Fruit fly (Drosophila melanogaster) whole organism, embryonic: ENCODE measurements around the gene sick.

Source experiments
- CG10979 ChIP-seq: fragments of 200-800 bp; sonication (Bioruptor generic); optimal IDR thresholded peaks from 2 replicates; lab custom pipeline; 2018; ENCODE audit warnings: missing biosample characterization, mild to moderate bottlenecking, missing genetic modification characterization, moderate library complexity
- CG11247 ChIP-seq: fragments of 200-800 bp; sonication (Bioruptor generic); IDR thresholded peaks from 2 replicates; pipeline ENCODE4 v1.3.6; 2022; ENCODE audit warnings: missing biosample characterization, missing genetic modification characterization
- CG15696 ChIP-seq: fragments of 200-800 bp; sonication (Bioruptor generic); optimal IDR thresholded peaks from 2 replicates; lab custom pipeline; 2019; ENCODE audit warnings: missing biosample characterization, mild to moderate bottlenecking, missing genetic modification characterization, moderate library complexity
- CG16813 ChIP-seq: fragments of 200-800 bp; sonication (Bioruptor generic); IDR thresholded peaks from 3 replicates; pipeline ENCODE4 v1.3.6; 2022; ENCODE audit warnings: missing biosample characterization, missing genetic modification characterization; ENCODE audit not compliant: partially characterized antibody
- CG17328 ChIP-seq: fragments of 200-800 bp; sonication (Bioruptor generic); IDR thresholded peaks from 2 replicates; pipeline ENCODE4 v1.3.6; 2022; ENCODE audit warnings: missing biosample characterization, missing genetic modification characterization
- CG3163 ChIP-seq: fragments of 200-800 bp; sonication (Bioruptor generic); optimal IDR thresholded peaks from 3 replicates; lab custom pipeline; 2016; ENCODE audit warnings: missing biosample characterization, missing genetic modification characterization
- CG6791 ChIP-seq: fragments of 200-800 bp; sonication (Bioruptor generic); IDR thresholded peaks from 3 replicates; pipeline ENCODE4 v1.3.6; 2022; ENCODE audit warnings: missing biosample characterization, missing genetic modification characterization; ENCODE audit not compliant: partially characterized antibody
- Dll ChIP-seq: fragments of 200-800 bp; sonication (Bioruptor generic); IDR thresholded peaks from 4 replicates; pipeline ENCODE4 v1.3.6; 2022; ENCODE audit warnings: missing biosample characterization, missing genetic modification characterization; ENCODE audit not compliant: partially characterized antibody
- Ets65A ChIP-seq: fragments of 200-800 bp; sonication (Bioruptor generic); peaks from one replicate; lab custom pipeline; 2016; ENCODE audit warnings: missing biosample characterization, missing genetic modification characterization
- HLH54F ChIP-seq: fragments of 200-800 bp; sonication (Bioruptor generic); optimal IDR thresholded peaks from 3 replicates; lab custom pipeline; 2016; ENCODE audit warnings: missing biosample characterization, missing genetic modification characterization
- Hr51 ChIP-seq, 2 experiments: fragments of 200-800 bp; sonication (Bioruptor generic); optimal IDR thresholded peaks; 2 replicates in 1 of 2; 3 replicates in 1 of 2; lab custom pipeline; 2016 to 2018; ENCODE audit warnings: missing biosample characterization in 2 of 2, missing genetic modification characterization in 2 of 2, mild to moderate bottlenecking in 1 of 2, moderate library complexity in 1 of 2
- MBD-R2 ChIP-seq: fragments of 200-800 bp; sonication (Bioruptor generic); IDR thresholded peaks from 2 replicates; pipeline ENCODE4 v1.3.6; 2022; ENCODE audit warnings: missing biosample characterization, missing genetic modification characterization
- Neu2 ChIP-seq: fragments of 200-800 bp; sonication (Bioruptor generic); optimal IDR thresholded peaks from 3 replicates; lab custom pipeline; 2016; ENCODE audit warnings: missing biosample characterization, missing genetic modification characterization, borderline replicate concordance
- Nf-YC ChIP-seq: fragments of 200-800 bp; optimal IDR thresholded peaks from 3 replicates; lab custom pipeline; 2019; ENCODE audit warnings: missing biosample characterization, mild to moderate bottlenecking, missing genetic modification characterization, moderate library complexity
- Opbp ChIP-seq: fragments of 200-800 bp; sonication (Bioruptor generic); IDR thresholded peaks from 3 replicates; pipeline ENCODE4 v1.3.6; 2022; ENCODE audit warnings: missing biosample characterization, missing genetic modification characterization; ENCODE audit not compliant: partially characterized antibody
- Trl ChIP-seq, 3 experiments: fragments of >200 bp in 2 of 3; fragments of 200-800 bp in 1 of 3; sonication (Bioruptor generic) in 1 of 3; optimal IDR thresholded peaks; 2 replicates in 1 of 3; 3 replicates in 2 of 3; lab custom pipeline; 2016 to 2017; ENCODE audit warnings: missing biosample characterization in 1 of 3, missing genetic modification characterization in 1 of 3
- amos ChIP-seq: fragments of 200-800 bp; sonication (Bioruptor generic); IDR thresholded peaks from 2 replicates; pipeline ENCODE4 v1.3.6; 2022; ENCODE audit warnings: missing biosample characterization, missing genetic modification characterization; ENCODE audit not compliant: partially characterized antibody
- aop ChIP-seq: fragments of 200-800 bp; sonication (Bioruptor generic); IDR thresholded peaks from 2 replicates; pipeline ENCODE4 v1.3.6; 2022; ENCODE audit warnings: missing biosample characterization, missing genetic modification characterization
- bbx ChIP-seq: fragments of 200-800 bp; sonication (Bioruptor generic); IDR thresholded peaks from 2 replicates; pipeline ENCODE4 v1.3.6; 2022; ENCODE audit warnings: missing biosample characterization, missing genetic modification characterization; ENCODE audit not compliant: partially characterized antibody
- btn ChIP-seq: fragments of 200-800 bp; sonication (Bioruptor generic); optimal IDR thresholded peaks from 2 replicates; lab custom pipeline; 2016; ENCODE audit warnings: missing biosample characterization, missing genetic modification characterization
- croc ChIP-seq: fragments of 200-800 bp; sonication (Bioruptor generic); conservative IDR thresholded peaks from 3 replicates; pipeline ENCODE4 v1.3.6; 2022; ENCODE audit warnings: missing biosample characterization, missing genetic modification characterization
- dan ChIP-seq: fragments of 200-800 bp; sonication (Bioruptor generic); IDR thresholded peaks from 2 replicates; pipeline ENCODE4 v1.3.6; 2022; ENCODE audit warnings: missing biosample characterization, missing genetic modification characterization
- emc ChIP-seq: fragments of 200-800 bp; sonication (Bioruptor generic); optimal IDR thresholded peaks from 2 replicates; lab custom pipeline; 2016; ENCODE audit warnings: missing biosample characterization, missing genetic modification characterization
- en ChIP-seq: fragments of 200-800 bp; sonication (Bioruptor generic); optimal IDR thresholded peaks from 2 replicates; lab custom pipeline; 2016; ENCODE audit warnings: missing biosample characterization, missing genetic modification characterization
- ewg ChIP-seq: fragments of 200-800 bp; sonication (Bioruptor generic); optimal IDR thresholded peaks from 3 replicates; lab custom pipeline; 2017; ENCODE audit warnings: mild to moderate bottlenecking, missing biosample characterization, missing genetic modification reagents, missing genetic modification characterization
- insv ChIP-seq, 2 experiments: fragments of 200-800 bp; sonication (Bioruptor generic); optimal IDR thresholded peaks; 3 replicates each; lab custom pipeline; 2016 to 2018; ENCODE audit warnings: missing biosample characterization in 2 of 2, missing genetic modification characterization in 2 of 2
- lbe ChIP-seq: fragments of 200-800 bp; sonication (Bioruptor generic); optimal IDR thresholded peaks from 2 replicates; lab custom pipeline; 2016; ENCODE audit warnings: missing biosample characterization, mild to moderate bottlenecking, missing genetic modification characterization
- nerfin-1 ChIP-seq: fragments of 200-800 bp; sonication (Bioruptor generic); optimal IDR thresholded peaks from 3 replicates; lab custom pipeline; 2019; ENCODE audit warnings: missing biosample characterization, mild to moderate bottlenecking, missing genetic modification characterization, moderate library complexity
- onecut ChIP-seq: fragments of 200-800 bp; sonication (Bioruptor generic); IDR thresholded peaks from 2 replicates; pipeline ENCODE4 v1.3.6; 2022; ENCODE audit warnings: missing biosample characterization, missing genetic modification characterization
- phol ChIP-seq: fragments of 200-800 bp; sonication (Bioruptor generic); optimal IDR thresholded peaks from 3 replicates; lab custom pipeline; 2018; ENCODE audit warnings: missing biosample characterization, mild to moderate bottlenecking, missing genetic modification characterization, moderate library complexity
- prd ChIP-seq, 3 experiments: fragments of >200 bp in 2 of 3; fragments of 200-800 bp in 1 of 3; sonication (Bioruptor generic) in 1 of 3; optimal IDR thresholded peaks in 2 of 3; IDR thresholded peaks in 1 of 3; 2 replicates in 2 of 3; 3 replicates in 1 of 3; pipeline versions ENCODE4 v1.3.6 to Lab custom; 2017 to 2022; ENCODE audit warnings: missing biosample characterization in 1 of 3, missing genetic modification characterization in 1 of 3
- pros ChIP-seq: fragments of 200-800 bp; sonication (Bioruptor generic); optimal IDR thresholded peaks from 3 replicates; lab custom pipeline; 2019; ENCODE audit warnings: missing biosample characterization, mild to moderate bottlenecking, missing genetic modification characterization, moderate library complexity
- sens ChIP-seq: fragments of 200-800 bp; sonication (Bioruptor generic); peaks from one replicate; lab custom pipeline; 2016; ENCODE audit warnings: missing biosample characterization, missing genetic modification characterization
- stc ChIP-seq: fragments of 200-800 bp; sonication (Bioruptor generic); IDR thresholded peaks from 2 replicates; pipeline ENCODE4 v1.3.6; 2022; ENCODE audit warnings: missing biosample characterization, missing genetic modification characterization
- stwl ChIP-seq: fragments of 200-800 bp; sonication (Bioruptor generic); optimal IDR thresholded peaks from 3 replicates; lab custom pipeline; 2018; ENCODE audit warnings: missing biosample characterization, mild to moderate bottlenecking, missing genetic modification characterization, moderate library complexity
- trh ChIP-seq: fragments of 200-800 bp; sonication (Bioruptor generic); optimal IDR thresholded peaks from 2 replicates; lab custom pipeline; 2016; ENCODE audit warnings: missing biosample characterization, missing genetic modification characterization
- zen ChIP-seq: fragments of 200-800 bp; sonication (Bioruptor generic); optimal IDR thresholded peaks from 3 replicates; lab custom pipeline; 2018; ENCODE audit warnings: missing biosample characterization, mild to moderate bottlenecking, missing genetic modification characterization, moderate library complexity
- zfh1 ChIP-seq: fragments of 200-800 bp; sonication (Bioruptor generic); IDR thresholded peaks from 3 replicates; pipeline ENCODE4 v1.3.6; 2022; ENCODE audit warnings: missing biosample characterization, missing genetic modification characterization

sick gene

dm6 chr2L:19809515-19810049 is 13.4 kb downstream of the sick start (continued):
- peak; percentile 87 for TF ChIP-seq nerfin-1
- peak; percentile 24 to 37 for TF ChIP-seq Trl (optimal IDR thresholded peaks at IDR 0.05; lab: Kevin White, UChicago)
- no peak for TF ChIP-seq Trl (GFP tag; optimal IDR thresholded peaks at IDR 0.05; lab: Kevin White, UChicago)
- TF ChIP-seq CG3163 (GFP tag; lab: Kevin White, UChicago) = peak; percentile 76
- no peak for TF ChIP-seq MBD-R2 (GFP tag; lab: Robert Waterston, UW)
- peak; percentile 63 for TF ChIP-seq onecut (GFP tag; lab: Robert Waterston, UW)
- peak; percentile 58 for TF ChIP-seq Ets65A (GFP tag; lab: Kevin White, UChicago)
- TF ChIP-seq, all 482 proteins: peak for 10

dm6 chr2L:19810642-19811041 is 14.5 kb downstream of the sick start:
- peak; percentile 47 for TF ChIP-seq zen (tag; lab: Kevin White, UChicago)
- peak; percentile 32; the same call in 1 of the 2 replicates for TF ChIP-seq amos (GFP tag; lab: Robert Waterston, UW)
- TF ChIP-seq CG15696 (tag; lab: Kevin White, UChicago) = peak; percentile 11
- peak; percentile 30; the same call in 1 of the 3 replicates for TF ChIP-seq Opbp (GFP tag; lab: Robert Waterston, UW)
- no peak for TF ChIP-seq stc
- peak; percentile 36; the same call in 1 of the 2 replicates for TF ChIP-seq bbx
- peak; percentile 20 for TF ChIP-seq Neu2 (GFP tag; lab: Kevin White, UChicago)
- no peak for TF ChIP-seq HLH54F (GFP tag; lab: Kevin White, UChicago)
- TF ChIP-seq Hr51 (GFP tag; optimal IDR thresholded peaks at IDR 0.05; lab: Kevin White, UChicago) = no peak
- TF ChIP-seq CG11247 (GFP tag; lab: Robert Waterston, UW) = no peak
- peak; percentile 55 for TF ChIP-seq sens (GFP tag; lab: Kevin White, UChicago)
- TF ChIP-seq btn (GFP tag; lab: Kevin White, UChicago) = no peak
- TF ChIP-seq CG6791 (GFP tag; lab: Robert Waterston, UW) = peak; percentile 58; the same call in 1 of the 3 replicates
- TF ChIP-seq croc (GFP tag; lab: Robert Waterston, UW) = no peak
- TF ChIP-seq zfh1 (GFP tag; lab: Robert Waterston, UW) = peak; percentile 65; the same call in 2 of the 3 replicates
- no peak for TF ChIP-seq dan (GFP tag; lab: Robert Waterston, UW)
- no peak for TF ChIP-seq aop (GFP tag; lab: Robert Waterston, UW)
- no peak for TF ChIP-seq Nf-YC (tag; lab: Kevin White, UChicago)
- peak in 1 of 2 experiments; percentile 45 for TF ChIP-seq insv (GFP tag; optimal IDR thresholded peaks at IDR 0.05; lab: Kevin White, UChicago)
- no peak for TF ChIP-seq prd (optimal IDR thresholded peaks at IDR 0.05; lab: Kevin White, UChicago)
- TF ChIP-seq prd (GFP tag; IDR thresholded peaks at IDR 0.05; lab: Robert Waterston, UW) = peak; percentile 24; the same call in 1 of the 3 replicates
- TF ChIP-seq CG17328 (GFP tag; lab: Robert Waterston, UW) = peak; percentile 44; the same call in 1 of the 2 replicates
- TF ChIP-seq CG16813 (GFP tag; lab: Robert Waterston, UW) = peak; percentile 39; the same call in 1 of the 3 replicates
- TF ChIP-seq pros (GFP tag; lab: Kevin White, UChicago) = peak; percentile 79
- no peak for TF ChIP-seq emc (GFP tag; lab: Kevin White, UChicago)
- TF ChIP-seq, all 482 proteins: peak for 14

dm6 chr2L:19814432-19814831 is 18.3 kb downstream of the sick start, which contains the start of gene CG13962:
TSS of gene CG13962 (minus strand) at chr2L:19814532.
- no peak for TF ChIP-seq trh
- no peak for TF ChIP-seq lbe (GFP tag; lab: Kevin White, UChicago)
- no peak for TF ChIP-seq en (GFP tag; lab: Kevin White, UChicago)
- TF ChIP-seq Dll = no peak
- no peak for TF ChIP-seq stwl (tag; lab: Kevin White, UChicago)
- no peak for TF ChIP-seq ewg (GFP tag; lab: Kevin White, UChicago)
- TF ChIP-seq CG10979 (tag; lab: Kevin White, UChicago) = no peak
- TF ChIP-seq phol (tag; lab: Kevin White, UChicago) = no peak
- TF ChIP-seq insv (GFP tag; optimal IDR thresholded peaks at IDR 0.05; lab: Kevin White, UChicago) = no peak
- TF ChIP-seq HLH54F (GFP tag; lab: Kevin White, UChicago) = no peak
- no peak for TF ChIP-seq onecut (GFP tag; lab: Robert Waterston, UW)
